Worm (Caenorhabditis elegans): ENCODE data around the gene try-12.

DNA sequence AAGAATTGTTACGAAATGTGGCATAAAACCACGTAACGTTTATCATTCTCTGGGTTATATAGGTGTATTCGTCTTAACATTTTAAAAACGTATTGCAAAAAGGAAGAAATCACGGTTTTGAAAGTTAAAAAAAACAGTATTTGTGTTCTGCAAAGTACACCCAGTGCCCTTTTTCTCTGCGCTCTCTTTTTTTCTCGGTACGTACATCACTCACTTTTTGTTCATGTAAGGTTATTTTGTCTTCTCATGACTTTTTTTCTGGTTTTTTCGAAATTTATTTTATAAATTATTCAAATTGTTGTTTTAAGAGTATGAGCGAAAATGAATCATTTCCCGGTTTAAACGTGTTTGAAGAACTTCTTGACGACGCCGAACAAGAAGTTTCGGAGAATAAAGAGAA is 2.2 kb upstream of the try-12 start, which contains the start of gene F25E5.5:
- TF ChIP-seq elt-2 (tag; optimal IDR thresholded peaks at IDR 0.05) = no peak
- TF ChIP-seq pha-4 (tag; optimal IDR thresholded peaks at IDR 0.05) = no peak
- TF ChIP-seq nhr-28 (tag; optimal IDR thresholded peaks at IDR 0.05) = no peak

Measured in whole organism, L3 larva.